Worm (Caenorhabditis elegans) whole organism, L1 larva: ENCODE measurements around the gene hlh-10.

Experiments used
- isw-1 ChIP-seq: fragments of 200-800 bp; sonication (Bioruptor generic); IDR thresholded peaks from 2 replicates; pipeline ENCODE4 v1.3.6; 2022; ENCODE audit warnings: missing genetic modification characterization, missing compliant biosample characterization
- lin-13 ChIP-seq: fragments of 150-350 bp; optimal IDR thresholded peaks from 2 replicates; lab custom pipeline; 2014; ENCODE audit warnings: missing biosample characterization, missing genetic modification reagents, missing genetic modification characterization
- lsy-2 ChIP-seq, 2 experiments: fragments of 150-350 bp; optimal IDR thresholded peaks; 2 replicates each; lab custom pipeline; 2014; ENCODE audit warnings: missing biosample characterization in 2 of 2, missing genetic modification characterization in 2 of 2
- nhr-20 ChIP-seq: sonication (generic microtip); optimal IDR thresholded peaks from 2 replicates; lab custom pipeline; 2016; ENCODE audit warnings: mild to moderate bottlenecking, missing genetic modification characterization, missing compliant biosample characterization
- unc-62 ChIP-seq: fragments of 150-350 bp; optimal IDR thresholded peaks from 2 replicates; lab custom pipeline; 2014; ENCODE audit warnings: missing biosample characterization, missing genetic modification reagents, missing genetic modification characterization

ce11 chrV:9274127-9275042 is 7.6 kb downstream of the hlh-10 start:
- TF ChIP-seq isw-1 (GFP tag; lab: Robert Waterston, UW) (no peak), lsy-2 (tag; optimal IDR thresholded peaks at IDR 0.05; lab: Kevin White, UChicago) (no peak), nhr-20 (tag; lab: Kevin White, UChicago) (peak; percentile 19), lin-13 (GFP tag; lab: Kevin White, UChicago) (no peak), unc-62 (GFP tag; lab: Kevin White, UChicago) (no peak)
